Worm (Caenorhabditis elegans): ENCODE results near the gene btb-19.

ce11 chrII:14494014-14494413 is 27.9 kb downstream of the btb-19 start:
- no peak for TF ChIP-seq nhr-77 (tag; optimal IDR thresholded peaks at IDR 0.05)
- TF ChIP-seq zag-1 (tag; optimal IDR thresholded peaks at IDR 0.05), result no peak
- no peak for TF ChIP-seq elt-3 (tag; optimal IDR thresholded peaks at IDR 0.05)
- TF ChIP-seq nhr-11 (tag; optimal IDR thresholded peaks at IDR 0.05), result no peak
- TF ChIP-seq snpc-4 (tag; optimal IDR thresholded peaks at IDR 0.05), result no peak
- TF ChIP-seq mbf-1 (tag; optimal IDR thresholded peaks at IDR 0.05), result no peak
- TF ChIP-seq ztf-11 (tag; optimal IDR thresholded peaks at IDR 0.05), result no peak
- TF ChIP-seq lin-39 (tag; optimal IDR thresholded peaks at IDR 0.05), result no peak
- no peak for TF ChIP-seq sem-4 (tag; optimal IDR thresholded peaks at IDR 0.05)
- no peak for TF ChIP-seq egl-27 (tag; optimal IDR thresholded peaks at IDR 0.05)
- TF ChIP-seq unc-39 (tag; optimal IDR thresholded peaks at IDR 0.05), result no peak
- TF ChIP-seq ceh-16 (tag; optimal IDR thresholded peaks at IDR 0.05), result no peak
